Worm (Caenorhabditis elegans): Measurements from ENCODE around the gene fbxa-31.

ce11 chrIII:1225595-1225994, 45.6 kb downstream of the fbxa-31 start:
- TF ChIP-seq F39B2.1 (GFP tag; IDR thresholded peaks at IDR 0.05) (no peak), snpc-4 (GFP tag; optimal IDR thresholded peaks at IDR 0.05) (no peak), snpc-4 (tag; optimal IDR thresholded peaks at IDR 0.05) (no peak), hmg-1.2 (GFP tag; IDR thresholded peaks at IDR 0.05) (no peak), ama-1 (optimal IDR thresholded peaks at IDR 0.05) (no peak), ama-1 (GFP tag; optimal IDR thresholded peaks at IDR 0.05) (no peak), attf-3 (GFP tag; conservative IDR thresholded peaks at IDR 0.05) (no peak), unc-130 (GFP tag; optimal IDR thresholded peaks at IDR 0.05) (no peak), madf-3 (GFP tag; IDR thresholded peaks at IDR 0.05) (no peak), tbp1 (GFP tag; optimal IDR thresholded peaks at IDR 0.05) (no peak), ztf-28 (GFP tag; IDR thresholded peaks at IDR 0.05) (no peak), him-1 (tag; optimal IDR thresholded peaks at IDR 0.05) (no peak), efl-1 (GFP tag; optimal IDR thresholded peaks at IDR 0.05) (no peak), tbx-9 (tag; optimal IDR thresholded peaks at IDR 0.05; ENCODE audit: borderline replicate concordance) (no peak), ets-4 (GFP tag; optimal IDR thresholded peaks at IDR 0.05) (no peak), athp-1 (tag; optimal IDR thresholded peaks at IDR 0.05) (no peak)

All from whole organism, young adult.